Worm (Caenorhabditis elegans) whole organism, L1 larva: ENCODE results near the gene F42C5.5.
A peak's percentile ranks its signal among the peaks of the same experiment; 100 is the strongest.

Source experiments
- C34B4.2 ChIP-seq: sonication (generic microtip); optimal IDR thresholded peaks from 2 replicates; lab custom pipeline; 2017; ENCODE audit warnings: mild to moderate bottlenecking, missing genetic modification characterization, missing compliant biosample characterization
- alr-1 ChIP-seq: fragments of 200-800 bp; sonication (Bioruptor generic); optimal IDR thresholded peaks from 2 replicates; lab custom pipeline; 2018; ENCODE audit warnings: borderline replicate concordance, mild to moderate bottlenecking, missing genetic modification characterization, missing compliant biosample characterization
- aly-2 ChIP-seq: fragments of 150-350 bp; optimal IDR thresholded peaks from 2 replicates; lab custom pipeline; 2014; ENCODE audit warnings: missing biosample characterization, missing genetic modification characterization
- blmp-1 ChIP-seq: fragments of 150-350 bp; optimal IDR thresholded peaks from 2 replicates; lab custom pipeline; 2014; ENCODE audit warnings: missing biosample characterization, missing genetic modification characterization
- ceh-63 ChIP-seq: fragments of 200-800 bp; sonication (Bioruptor generic); optimal IDR thresholded peaks from 2 replicates; lab custom pipeline; 2018; ENCODE audit warnings: mild to moderate bottlenecking, missing genetic modification characterization, missing compliant biosample characterization
- ces-1 ChIP-seq: fragments of 150-350 bp; optimal IDR thresholded peaks from 2 replicates; lab custom pipeline; 2014; ENCODE audit warnings: missing biosample characterization, missing genetic modification reagents, missing genetic modification characterization
- elt-2 ChIP-seq: sonication (generic microtip); optimal IDR thresholded peaks from 2 replicates; lab custom pipeline; 2016; ENCODE audit warnings: missing genetic modification characterization, mild to moderate bottlenecking, inconsistent platforms, missing compliant biosample characterization, missing genetic modification reagents
- lsy-2 ChIP-seq, 2 experiments: fragments of 150-350 bp; optimal IDR thresholded peaks; 2 replicates each; lab custom pipeline; 2014; ENCODE audit warnings: missing biosample characterization in 2 of 2, missing genetic modification characterization in 2 of 2
- nhr-47 ChIP-seq: sonication (generic microtip); optimal IDR thresholded peaks from 2 replicates; lab custom pipeline; 2016; ENCODE audit warnings: mild to moderate bottlenecking, missing genetic modification characterization, moderate library complexity, missing compliant biosample characterization
- sox-4 ChIP-seq: sonication (generic microtip); optimal IDR thresholded peaks from 2 replicates; lab custom pipeline; 2016; ENCODE audit warnings: missing genetic modification characterization, missing compliant biosample characterization

- TF ChIP-seq ceh-63 (GFP tag; lab: Kevin White, UChicago) (no peak), sox-4 (tag; lab: Kevin White, UChicago) (no peak), alr-1 (no peak), elt-2 (tag; lab: Kevin White, UChicago) (peak; percentile 52), nhr-47 (tag; lab: Kevin White, UChicago) (no peak), aly-2 (tag; lab: Kevin White, UChicago) (no peak), blmp-1 (tag; lab: Kevin White, UChicago) (no peak), lsy-2 (tag; optimal IDR thresholded peaks at IDR 0.05; lab: Kevin White, UChicago) (no peak), ces-1 (GFP tag; lab: Kevin White, UChicago) (no peak), C34B4.2 (tag; lab: Kevin White, UChicago) (no peak)
Measured at ce11 chrIV:7325698-7326097, 31.7 kb upstream of the F42C5.5 start.
